Fruit fly (Drosophila melanogaster) whole organism, pupa: Measurements from ENCODE around the gene CG13380.

Source experiments
- CG14655 ChIP-seq: fragments of 200-800 bp; sonication (Bioruptor generic); optimal IDR thresholded peaks from 3 replicates; lab custom pipeline; 2017; ENCODE audit warnings: mild to moderate bottlenecking, missing biosample characterization, missing genetic modification reagents, missing genetic modification characterization
- CG17806 ChIP-seq: fragments of 200-800 bp; sonication (Bioruptor generic); optimal IDR thresholded peaks from 2 replicates; lab custom pipeline; 2018; ENCODE audit warnings: missing biosample characterization, mild to moderate bottlenecking, missing genetic modification characterization, moderate library complexity
- CG8159 ChIP-seq: fragments of 200-800 bp; sonication (Bioruptor generic); optimal IDR thresholded peaks from 3 replicates; lab custom pipeline; 2018; ENCODE audit warnings: missing biosample characterization, mild to moderate bottlenecking, missing genetic modification characterization, moderate library complexity
- EcR ChIP-seq: fragments of 200-800 bp; sonication (Bioruptor generic); optimal IDR thresholded peaks from 3 replicates; lab custom pipeline; 2019; ENCODE audit warnings: missing biosample characterization, missing genetic modification characterization, mild to moderate bottlenecking, moderate library complexity, missing genetic modification reagents
- Pif1B ChIP-seq: fragments of 200-800 bp; sonication (Bioruptor generic); optimal IDR thresholded peaks from 3 replicates; lab custom pipeline; 2016; ENCODE audit warnings: missing biosample characterization, missing genetic modification characterization

- no peak for TF ChIP-seq Pif1B (GFP tag; lab: Kevin White, UChicago)
- no peak for TF ChIP-seq CG17806
- TF ChIP-seq CG14655 (GFP tag; lab: Kevin White, UChicago): no peak
- TF ChIP-seq EcR (GFP tag; lab: Kevin White, UChicago): no peak
- no peak for TF ChIP-seq CG8159
These were observed 36.0 kb upstream of the CG13380 start for dm6 chr3L:18653737-18654136.
